Worm (Caenorhabditis elegans) whole organism, L4/young adult: ENCODE data around the gene lido-2.

Experiments used
- W03F9.2 ChIP-seq: fragments of 150-350 bp; optimal IDR thresholded peaks from 2 replicates; lab custom pipeline; 2014; ENCODE audit warnings: missing biosample characterization, missing genetic modification characterization
- dao-5 ChIP-seq: sonication (generic microtip); optimal IDR thresholded peaks from 2 replicates; lab custom pipeline; 2016; ENCODE audit warnings: missing genotype, missing genetic modification characterization, moderate library complexity, missing compliant biosample characterization
- him-1 ChIP-seq: sonication (generic microtip); optimal IDR thresholded peaks from 2 replicates; lab custom pipeline; 2016; ENCODE audit warnings: missing genotype, missing genetic modification reagents, missing genetic modification characterization, missing compliant biosample characterization

Gene lido-2

ce11 chrX:17054121-17054520 is 46.4 kb downstream of the lido-2 start:
- TF ChIP-seq dao-5 (tag; lab: Kevin White, UChicago), result no peak
- no peak for TF ChIP-seq him-1 (tag; lab: Kevin White, UChicago)
- no peak for TF ChIP-seq W03F9.2 (tag; lab: Kevin White, UChicago)
